Fruit fly (Drosophila melanogaster): ENCODE data around the gene Got2.

Got2 gene

DNA sequence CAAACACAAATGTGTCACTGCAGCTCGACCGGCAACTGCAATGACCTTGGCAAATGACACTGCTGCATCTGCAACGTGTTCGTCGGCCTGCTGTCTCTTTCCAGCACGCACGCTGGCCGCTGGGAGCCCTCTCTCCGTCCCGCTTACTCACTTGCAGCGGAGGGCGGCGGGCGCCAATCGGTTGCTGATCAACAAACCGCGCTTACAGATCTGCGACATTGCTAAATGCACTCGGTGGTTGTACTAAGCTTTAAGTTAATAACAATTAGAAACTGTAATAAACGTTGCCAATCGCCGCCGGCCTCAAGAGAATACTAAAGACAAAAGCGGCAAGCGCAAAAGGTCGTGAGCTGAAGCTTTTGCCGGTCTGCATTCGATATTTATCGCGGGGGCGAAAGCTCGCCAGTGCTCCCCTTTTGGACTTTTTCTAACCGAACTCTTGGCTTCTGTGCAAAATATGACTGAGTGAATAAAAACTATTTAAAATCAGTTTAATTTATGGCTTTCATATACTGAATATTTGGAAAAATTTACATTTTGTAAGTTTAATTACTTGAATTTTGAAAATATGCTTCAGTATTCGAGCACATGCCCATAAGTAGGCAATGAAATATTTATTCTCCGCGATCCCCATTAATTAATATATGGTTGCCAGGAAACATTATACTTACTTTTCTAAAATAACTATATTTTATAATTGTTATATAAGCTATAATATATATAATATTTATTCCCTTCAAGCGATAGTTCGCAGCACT lies at the start of gene Got2 (continued):
- no peak for TF ChIP-seq Taf1 (GFP tag; IDR thresholded peaks at IDR 0.05)
- TF ChIP-seq ERR (GFP tag; optimal IDR thresholded peaks at IDR 0.05) = peak; percentile 92
- TF ChIP-seq Lhr (GFP tag; optimal IDR thresholded peaks at IDR 0.05) = no peak
- TF ChIP-seq Jarid2 (GFP tag; optimal IDR thresholded peaks at IDR 0.05) = peak; percentile 9
- peak; percentile 31; the same call in 1 of the 2 replicates for TF ChIP-seq CG10366 (GFP tag; IDR thresholded peaks at IDR 0.05)
- TF ChIP-seq ftz-f1 (GFP tag; optimal IDR thresholded peaks at IDR 0.05) = peak; percentile 85
- TF ChIP-seq CG32772 (GFP tag; IDR thresholded peaks at IDR 0.05) = no peak
- TF ChIP-seq CG12769 (tag; optimal IDR thresholded peaks at IDR 0.05) = peak; percentile 15
- TF ChIP-seq bbx (GFP tag; IDR thresholded peaks at IDR 0.05; ENCODE audit: partially characterized antibody) = peak; percentile 81
- peak; percentile 48 for TF ChIP-seq CG7556 (GFP tag; optimal IDR thresholded peaks at IDR 0.05)
- TF ChIP-seq Dp (GFP tag; optimal IDR thresholded peaks at IDR 0.05) = peak; percentile 3
- peak; percentile 74 for TF ChIP-seq CG1832 (GFP tag; optimal IDR thresholded peaks at IDR 0.05)
- peak; percentile 89 for TF ChIP-seq sr (GFP tag; IDR thresholded peaks at IDR 0.05)
- peak; percentile 32; the same call in 1 of the 2 replicates for TF ChIP-seq sob (GFP tag; IDR thresholded peaks at IDR 0.05)
- no peak for TF ChIP-seq CG16863 (GFP tag; optimal IDR thresholded peaks at IDR 0.05)
- TF ChIP-seq CG15479 (GFP tag; optimal IDR thresholded peaks at IDR 0.05) = no peak
- TF ChIP-seq hkb (optimal IDR thresholded peaks at IDR 0.05) = no peak
- no peak for TF ChIP-seq hkb (GFP tag; IDR thresholded peaks at IDR 0.05)
- TF ChIP-seq fu2 (GFP tag; optimal IDR thresholded peaks at IDR 0.05) = peak; percentile 23
- peak; percentile 25 for TF ChIP-seq CG31365 (tag; optimal IDR thresholded peaks at IDR 0.05)
- peak; percentile 75; the same call in 1 of the 3 replicates for TF ChIP-seq CG7963 (GFP tag; IDR thresholded peaks at IDR 0.05; ENCODE audit: partially characterized antibody)
- peak; percentile 36; the same call in 1 of the 2 replicates for TF ChIP-seq Drgx (GFP tag; IDR thresholded peaks at IDR 0.05)
- no peak for TF ChIP-seq CG17568 (GFP tag; optimal IDR thresholded peaks at IDR 0.05)
- TF ChIP-seq CG3995 (GFP tag; optimal IDR thresholded peaks at IDR 0.05) = no peak
- peak; percentile 78 for TF ChIP-seq CG42726 (GFP tag; IDR thresholded peaks at IDR 0.05; ENCODE audit: partially characterized antibody)
- peak; percentile 25; the same call in 1 of the 2 replicates for TF ChIP-seq Adf1 (GFP tag; IDR thresholded peaks at IDR 0.05)
- TF ChIP-seq al (GFP tag; IDR thresholded peaks at IDR 0.05) = 0 out of 2 replicates have a peak, but pooled peaks have one; percentile 26
- TF ChIP-seq hb (GFP tag; IDR thresholded peaks at IDR 0.05; ENCODE audit: partially characterized antibody) = peak; percentile 77; the same call in 2 of the 3 replicates
- peak; percentile 25; the same call in 1 of the 2 replicates for TF ChIP-seq lmd (GFP tag; IDR thresholded peaks at IDR 0.05)
- peak; percentile 49 for TF ChIP-seq Dek (tag; optimal IDR thresholded peaks at IDR 0.05)
- 0 out of 2 replicates have a peak, but pooled peaks have one; percentile 33 for TF ChIP-seq CG3847 (GFP tag; IDR thresholded peaks at IDR 0.05)
- peak; percentile 82 for TF ChIP-seq Dll (GFP tag; IDR thresholded peaks at IDR 0.05; ENCODE audit: partially characterized antibody)
- TF ChIP-seq vnd (GFP tag; IDR thresholded peaks at IDR 0.05; ENCODE audit: partially characterized antibody) = peak; percentile 78
- TF ChIP-seq CG2129 (GFP tag; IDR thresholded peaks at IDR 0.05; ENCODE audit: partially characterized antibody) = peak; percentile 18; the same call in 1 of the 2 replicates
- peak; percentile 65 for TF ChIP-seq Rfx (GFP tag; IDR thresholded peaks at IDR 0.05)
- TF ChIP-seq CG12942 (GFP tag; optimal IDR thresholded peaks at IDR 0.05) = no peak
- TF ChIP-seq CG31441 (GFP tag; IDR thresholded peaks at IDR 0.05) = 0 out of 2 replicates have a peak, but pooled peaks have one; percentile 34
- TF ChIP-seq CG1603 (tag; optimal IDR thresholded peaks at IDR 0.05) = peak; percentile 24
- TF ChIP-seq Bgb (GFP tag; IDR thresholded peaks at IDR 0.05; ENCODE audit: partially characterized antibody) = peak; percentile 88
- peak; percentile 22; the same call in 1 of the 3 replicates for TF ChIP-seq dysf (GFP tag; IDR thresholded peaks at IDR 0.05)
- peak; percentile 63; the same call in 1 of the 3 replicates for TF ChIP-seq CG34422 (GFP tag; IDR thresholded peaks at IDR 0.05)
- no peak for TF ChIP-seq gce (GFP tag; IDR thresholded peaks at IDR 0.05)
- TF ChIP-seq NK7.1 (GFP tag; optimal IDR thresholded peaks at IDR 0.05) = no peak
- no peak for TF ChIP-seq usp (GFP tag; optimal IDR thresholded peaks at IDR 0.05)
- TF ChIP-seq Opbp (GFP tag; IDR thresholded peaks at IDR 0.05; ENCODE audit: partially characterized antibody) = peak; percentile 78
- peak; percentile 52 for TF ChIP-seq CG2120 (GFP tag; optimal IDR thresholded peaks at IDR 0.05)
- peak; percentile 32 for TF ChIP-seq ATbp (GFP tag; optimal IDR thresholded peaks at IDR 0.05)
- peak; percentile 90; the same call in 3 of the 4 replicates for TF ChIP-seq chinmo (GFP tag; IDR thresholded peaks at IDR 0.05; ENCODE audit: partially characterized antibody)

Data from whole organism, embryonic.